Worm (Caenorhabditis elegans): ENCODE data around the gene M163.8.

ce11 chrX:14447498-14447897, 37.4 kb upstream of the M163.8 start:
- TF ChIP-seq fos-1 (tag; optimal IDR thresholded peaks at IDR 0.05) (no peak), ama-1 (optimal IDR thresholded peaks at IDR 0.05) (no peak), nhr-21 (tag; optimal IDR thresholded peaks at IDR 0.05) (no peak), unc-55 (GFP tag; optimal IDR thresholded peaks at IDR 0.05) (no peak), nhr-237 (tag; optimal IDR thresholded peaks at IDR 0.05) (no peak), sma-9 (GFP tag; optimal IDR thresholded peaks at IDR 0.05) (no peak), sma-9 (tag; optimal IDR thresholded peaks at IDR 0.05) (no peak), ztf-11 (tag; optimal IDR thresholded peaks at IDR 0.05) (no peak), mdl-1 (tag; optimal IDR thresholded peaks at IDR 0.05) (no peak), lin-39 (tag; optimal IDR thresholded peaks at IDR 0.05) (no peak), zag-1 (tag; optimal IDR thresholded peaks at IDR 0.05) (no peak), ztf-4 (tag; optimal IDR thresholded peaks at IDR 0.05) (no peak), lsy-2 (tag; optimal IDR thresholded peaks at IDR 0.05) (no peak)
